Fruit fly (Drosophila melanogaster): Measurements from ENCODE around the gene IntS14.

DNA sequence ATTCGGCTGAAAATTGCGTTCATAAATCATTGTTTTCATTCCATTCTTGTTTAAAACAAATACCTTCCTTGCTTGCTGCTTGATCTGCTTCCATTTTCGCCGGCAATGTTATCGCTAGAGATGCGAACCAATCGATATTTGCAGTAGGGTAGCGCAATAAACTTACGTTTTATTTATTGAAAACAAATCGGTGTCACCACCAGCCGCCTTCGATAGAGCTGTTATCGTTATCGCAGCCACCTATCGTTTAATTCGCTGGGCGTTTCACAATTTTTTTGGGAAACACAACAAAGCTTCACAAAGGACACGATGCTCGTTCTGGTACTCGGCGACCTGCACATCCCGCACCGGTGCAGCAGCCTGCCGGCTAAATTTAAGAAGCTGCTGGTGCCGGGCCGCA is 13.7 kb upstream of the IntS14 start, which contains the start of the genes Tfb4 and Vps29:
- TF ChIP-seq dsf (GFP tag; optimal IDR thresholded peaks at IDR 0.05; ENCODE audit: borderline replicate concordance) (no peak), pan (optimal IDR thresholded peaks at IDR 0.05) (no peak), Dfd (GFP tag; optimal IDR thresholded peaks at IDR 0.05) (no peak), Mio (GFP tag; optimal IDR thresholded peaks at IDR 0.05) (no peak), brk (GFP tag; optimal IDR thresholded peaks at IDR 0.05) (no peak)

All from whole organism, wandering third instar larva.